Worm (Caenorhabditis elegans) whole organism, L4 larva: ENCODE data around the gene C18H9.5.

ENCODE experiments used
- F10B5.3 ChIP-seq: sonication (generic microtip); optimal IDR thresholded peaks from 2 replicates; lab custom pipeline; 2016; ENCODE audit warnings: mild to moderate bottlenecking, missing genetic modification characterization, missing compliant biosample characterization
- F26F4.8 ChIP-seq: fragments of 200-800 bp; sonication (Bioruptor generic); conservative IDR thresholded peaks from 2 replicates; pipeline ENCODE4 v1.3.6; 2022; ENCODE audit warnings: missing genetic modification characterization, missing compliant biosample characterization
- F37D6.2 ChIP-seq: sonication (generic microtip); optimal IDR thresholded peaks from 2 replicates; lab custom pipeline; 2016; ENCODE audit warnings: mild to moderate bottlenecking, missing genetic modification characterization, missing compliant biosample characterization
- F44E2.7 ChIP-seq: fragments of 200-800 bp; sonication (Bioruptor generic); IDR thresholded peaks from 2 replicates; pipeline ENCODE4 v2.1.2; 2022; ENCODE audit warnings: missing genetic modification characterization, missing compliant biosample characterization
- T20F7.1 ChIP-seq: fragments of 200-800 bp; sonication (Bioruptor generic); optimal IDR thresholded peaks from 2 replicates; lab custom pipeline; 2018; ENCODE audit warnings: mild to moderate bottlenecking, missing genetic modification characterization, missing compliant biosample characterization
- Y105C5A.15 ChIP-seq: fragments of 200-800 bp; sonication (Bioruptor generic); IDR thresholded peaks from 2 replicates; pipeline ENCODE4 v1.3.6; 2022; ENCODE audit warnings: missing genetic modification characterization, missing compliant biosample characterization
- Y48G9A.11 ChIP-seq: fragments of 200-800 bp; sonication (Bioruptor generic); IDR thresholded peaks from 2 replicates; pipeline ENCODE4 v1.3.6; 2022; ENCODE audit warnings: missing genetic modification reagents, missing genetic modification characterization, missing compliant biosample characterization
- Y5F2A.4 ChIP-seq: fragments of 200-800 bp; sonication (Bioruptor generic); optimal IDR thresholded peaks from 2 replicates; lab custom pipeline; 2018; ENCODE audit warnings: mild to moderate bottlenecking, missing genetic modification characterization, missing compliant biosample characterization
- Y75B8A.6 ChIP-seq: fragments of 200-800 bp; sonication (Bioruptor generic); IDR thresholded peaks from 2 replicates; pipeline ENCODE4 v1.3.6; 2022; ENCODE audit warnings: missing genetic modification reagents, missing genetic modification characterization, missing compliant biosample characterization
- ZK546.5 ChIP-seq, 2 experiments: sonication (generic microtip); optimal IDR thresholded peaks; 2 replicates each; lab custom pipeline; 2017; ENCODE audit warnings: missing biosample characterization in 2 of 2, missing genetic modification characterization in 2 of 2
- aha-1 ChIP-seq: fragments of 150-350 bp; peaks from one replicate; lab custom pipeline; 2014; ENCODE audit warnings: missing biosample characterization, missing genetic modification characterization
- ama-1 ChIP-seq: fragments of 150-350 bp; optimal IDR thresholded peaks from 2 replicates; lab custom pipeline; 2014; ENCODE audit warnings: inconsistent platforms, mixed read lengths
- attf-4 ChIP-seq: sonication (generic microtip); optimal IDR thresholded peaks from 3 replicates; lab custom pipeline; 2017; ENCODE audit warnings: missing biosample characterization, missing genetic modification characterization
- ceh-32 ChIP-seq: sonication (generic microtip); optimal IDR thresholded peaks from 2 replicates; lab custom pipeline; 2016; ENCODE audit warnings: mild to moderate bottlenecking, missing genetic modification characterization, missing compliant biosample characterization; ENCODE audit not compliant: poor library complexity
- ceh-44 ChIP-seq: fragments of 200-800 bp; sonication (Bioruptor generic); IDR thresholded peaks from 2 replicates; pipeline ENCODE4 v1.3.6; 2022; ENCODE audit warnings: missing genetic modification reagents, missing genetic modification characterization, missing compliant biosample characterization
- ceh-62 ChIP-seq: sonication (generic microtip); optimal IDR thresholded peaks from 2 replicates; lab custom pipeline; 2017; ENCODE audit warnings: missing biosample characterization, missing genetic modification characterization
- ceh-82 ChIP-seq: sonication (generic microtip); optimal IDR thresholded peaks from 2 replicates; lab custom pipeline; 2017; ENCODE audit warnings: missing biosample characterization, missing genetic modification characterization
- ces-1 ChIP-seq: fragments of 150-350 bp; sonication (generic microtip); optimal IDR thresholded peaks from 4 replicates; lab custom pipeline; 2014; ENCODE audit warnings: missing biosample characterization, missing genetic modification reagents, missing genetic modification characterization
- cey-2 ChIP-seq: sonication (generic microtip); optimal IDR thresholded peaks from 3 replicates; lab custom pipeline; 2017; ENCODE audit warnings: missing genetic modification characterization, mild to moderate bottlenecking, missing compliant biosample characterization, antibody characterized with exemption, borderline replicate concordance; ENCODE audit not compliant: insufficient read depth
- daf-19 ChIP-seq: fragments of 200-800 bp; sonication (Bioruptor generic); conservative IDR thresholded peaks from 2 replicates; pipeline ENCODE4 v1.3.6; 2022; ENCODE audit warnings: missing genetic modification characterization, missing compliant biosample characterization
- dmd-9 ChIP-seq: fragments of 200-800 bp; sonication (Bioruptor generic); IDR thresholded peaks from 2 replicates; pipeline ENCODE4 v1.3.6; 2022; ENCODE audit warnings: missing genetic modification reagents, missing genetic modification characterization, missing compliant biosample characterization
- dpl-1 ChIP-seq: fragments of 150-350 bp; optimal IDR thresholded peaks from 2 replicates; lab custom pipeline; 2014; ENCODE audit warnings: missing biosample characterization, missing genetic modification reagents, missing genetic modification characterization
- fkh-10 ChIP-seq: fragments of 150-350 bp; optimal IDR thresholded peaks from 2 replicates; lab custom pipeline; 2014; ENCODE audit warnings: missing biosample characterization, missing genetic modification reagents, missing genetic modification characterization
- fos-1 ChIP-seq: fragments of 150-350 bp; optimal IDR thresholded peaks from 2 replicates; lab custom pipeline; 2014; ENCODE audit warnings: missing biosample characterization, missing genetic modification characterization
- hif-1 ChIP-seq, 2 experiments: sonication (generic microtip); optimal IDR thresholded peaks; 2 replicates each; lab custom pipeline; 2016 to 2017; ENCODE audit warnings: missing compliant biosample characterization in 2 of 2, missing genetic modification characterization in 2 of 2, missing genetic modification reagents in 2 of 2, missing genotype in 2 of 2, mild to moderate bottlenecking in 1 of 2
- hlh-30 ChIP-seq: sonication (generic microtip); optimal IDR thresholded peaks from 2 replicates; lab custom pipeline; 2017; ENCODE audit warnings: antibody characterized with exemption, mild to moderate bottlenecking, missing genetic modification characterization, missing compliant biosample characterization; ENCODE audit not compliant: insufficient read depth
- lim-7 ChIP-seq: fragments of 200-800 bp; sonication (Bioruptor generic); IDR thresholded peaks from 2 replicates; pipeline ENCODE4 v1.3.6; 2022; ENCODE audit warnings: missing genetic modification characterization, missing compliant biosample characterization
- lin-1 ChIP-seq: fragments of 200-800 bp; sonication (Bioruptor generic); IDR thresholded peaks from 2 replicates; pipeline ENCODE4 v1.3.6; 2022; ENCODE audit warnings: missing genetic modification reagents, missing genetic modification characterization, missing compliant biosample characterization
- lin-15B ChIP-seq: fragments of 150-350 bp; sonication (generic microtip); optimal IDR thresholded peaks from 3 replicates; lab custom pipeline; 2014; ENCODE audit warnings: missing biosample characterization, missing genetic modification characterization
- lin-38 ChIP-seq: fragments of 200-800 bp; sonication (Bioruptor generic); IDR thresholded peaks from 2 replicates; pipeline ENCODE4 v1.3.6; 2022; ENCODE audit warnings: missing genetic modification reagents, missing genetic modification characterization, missing compliant biosample characterization
- madf-5 ChIP-seq, 2 experiments: fragments of 200-800 bp; sonication (Bioruptor generic); IDR thresholded peaks; 2 replicates each; pipeline ENCODE4 v1.3.6; 2022; ENCODE audit warnings: missing compliant biosample characterization in 2 of 2, missing genetic modification characterization in 2 of 2
- mdl-1 ChIP-seq, 2 experiments: fragments of 150-350 bp in 1 of 2; sonication (generic microtip) in 1 of 2; optimal IDR thresholded peaks; 2 replicates each; lab custom pipeline; 2014 to 2017; ENCODE audit warnings: missing biosample characterization in 2 of 2, missing genetic modification characterization in 2 of 2
- mep-1 ChIP-seq: fragments of 150-350 bp; sonication (generic microtip); optimal IDR thresholded peaks from 3 replicates; lab custom pipeline; 2014; ENCODE audit warnings: missing biosample characterization, missing genetic modification characterization
- mes-2 ChIP-seq: sonication (generic microtip); optimal IDR thresholded peaks from 2 replicates; lab custom pipeline; 2016; ENCODE audit warnings: missing genotype, mild to moderate bottlenecking, missing genetic modification characterization, missing compliant biosample characterization; ENCODE audit not compliant: poor library complexity, severe bottlenecking
- mxl-3 ChIP-seq: fragments of 200-800 bp; sonication (Bioruptor generic); optimal IDR thresholded peaks from 2 replicates; lab custom pipeline; 2018; ENCODE audit warnings: mild to moderate bottlenecking, missing genetic modification characterization, missing compliant biosample characterization
- nhr-111 ChIP-seq: fragments of 200-800 bp; sonication (Bioruptor generic); optimal IDR thresholded peaks from 2 replicates; lab custom pipeline; 2018; ENCODE audit warnings: mild to moderate bottlenecking, missing genetic modification characterization, missing compliant biosample characterization
- nhr-28 ChIP-seq: fragments of 150-350 bp; optimal IDR thresholded peaks from 2 replicates; lab custom pipeline; 2014; ENCODE audit warnings: missing biosample characterization, missing genetic modification characterization
- nhr-41 ChIP-seq: fragments of 200-800 bp; sonication (Bioruptor generic); IDR thresholded peaks from 2 replicates; pipeline ENCODE4 v1.3.6; 2022; ENCODE audit warnings: missing genetic modification reagents, missing genetic modification characterization, missing compliant biosample characterization
- nhr-42 ChIP-seq: fragments of 200-800 bp; sonication (Bioruptor generic); IDR thresholded peaks from 2 replicates; pipeline ENCODE4 v1.3.6; 2022; ENCODE audit warnings: missing genetic modification characterization, missing compliant biosample characterization
- nhr-76 ChIP-seq: fragments of 150-350 bp; optimal IDR thresholded peaks from 2 replicates; lab custom pipeline; 2014; ENCODE audit warnings: missing biosample characterization, missing genetic modification characterization
- php-3 ChIP-seq: fragments of 200-800 bp; sonication (Bioruptor generic); IDR thresholded peaks from 2 replicates; pipeline ENCODE4 v1.3.6; 2022; ENCODE audit warnings: missing genetic modification reagents, missing genetic modification characterization, missing compliant biosample characterization
- pqm-1 ChIP-seq: sonication (generic microtip); optimal IDR thresholded peaks from 2 replicates; lab custom pipeline; 2017; ENCODE audit warnings: missing biosample characterization, missing genetic modification characterization
- saeg-2 ChIP-seq: fragments of 200-800 bp; sonication (Bioruptor generic); IDR thresholded peaks from 2 replicates; pipeline ENCODE4 v1.3.6; 2022; ENCODE audit warnings: missing genetic modification reagents, missing genetic modification characterization, missing compliant biosample characterization
- snpc-1.2 ChIP-seq: fragments of 200-800 bp; sonication (Bioruptor generic); IDR thresholded peaks from 2 replicates; pipeline ENCODE4 v1.3.6; 2022; ENCODE audit warnings: missing genetic modification reagents, missing genetic modification characterization, missing compliant biosample characterization
- unc-39 ChIP-seq: sonication (generic microtip); optimal IDR thresholded peaks from 2 replicates; lab custom pipeline; 2017; ENCODE audit warnings: missing biosample characterization, missing genetic modification characterization
- unc-62 ChIP-seq, 3 experiments: fragments of 150-350 bp in 1 of 3; sonication (generic microtip); optimal IDR thresholded peaks in 2 of 3; peaks in 1 of 3; 1 replicate in 1 of 3; 2 replicates in 2 of 3; lab custom pipeline; 2014 to 2017; ENCODE audit warnings: missing biosample characterization in 3 of 3, missing genetic modification characterization in 3 of 3, missing genetic modification reagents in 3 of 3, missing genotype in 1 of 3
- vab-7 ChIP-seq: fragments of 200-800 bp; sonication (Bioruptor generic); IDR thresholded peaks from 2 replicates; pipeline ENCODE4 v1.3.6; 2022; ENCODE audit warnings: missing genetic modification reagents, missing genetic modification characterization, missing compliant biosample characterization
- ztf-11 ChIP-seq: fragments of 150-350 bp; optimal IDR thresholded peaks from 2 replicates; lab custom pipeline; 2014; ENCODE audit warnings: missing biosample characterization, missing genetic modification characterization
- ztf-7 ChIP-seq: fragments of 150-350 bp; optimal IDR thresholded peaks from 2 replicates; lab custom pipeline; 2014; ENCODE audit warnings: missing biosample characterization, missing genetic modification characterization

The C18H9.5 gene

DNA sequence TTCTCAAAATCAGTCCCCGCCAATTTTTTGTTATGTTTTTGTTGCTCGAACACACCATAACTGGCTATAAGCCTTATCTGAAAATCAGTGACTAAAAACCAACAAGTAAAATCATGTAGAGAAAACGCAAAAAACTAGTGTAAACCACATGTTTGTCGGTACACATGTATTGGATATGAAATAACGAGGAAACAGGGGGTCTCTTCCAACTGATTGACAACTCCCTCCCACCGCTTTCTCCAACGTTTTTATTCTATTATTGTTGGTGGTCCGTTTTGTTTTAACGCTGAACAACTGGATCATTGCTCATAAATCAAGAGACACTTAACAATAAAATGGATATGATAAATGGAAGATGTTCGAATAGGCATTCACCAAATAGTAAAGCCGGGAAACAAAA, 31.4 kb upstream of the C18H9.5 start:
- no peak for TF ChIP-seq ama-1 (lab: Kevin White, UChicago)
- TF ChIP-seq attf-4: no peak
- no peak for TF ChIP-seq Y5F2A.4 (GFP tag; lab: Kevin White, UChicago)
- no peak for TF ChIP-seq F26F4.8 (GFP tag; lab: Robert Waterston, UW)
- no peak for TF ChIP-seq ceh-32 (tag; lab: Kevin White, UChicago)
- TF ChIP-seq unc-62 (GFP tag; optimal IDR thresholded peaks at IDR 0.05 in 1 of 2; lab: Kevin White, UChicago): peak in 1 of 2 experiments; percentile 69
- TF ChIP-seq unc-62 (tag; optimal IDR thresholded peaks at IDR 0.05; lab: Kevin White, UChicago): no peak
- TF ChIP-seq nhr-42 (GFP tag; lab: Robert Waterston, UW): no peak
- TF ChIP-seq aha-1 (tag; lab: Kevin White, UChicago): no peak

DNA sequence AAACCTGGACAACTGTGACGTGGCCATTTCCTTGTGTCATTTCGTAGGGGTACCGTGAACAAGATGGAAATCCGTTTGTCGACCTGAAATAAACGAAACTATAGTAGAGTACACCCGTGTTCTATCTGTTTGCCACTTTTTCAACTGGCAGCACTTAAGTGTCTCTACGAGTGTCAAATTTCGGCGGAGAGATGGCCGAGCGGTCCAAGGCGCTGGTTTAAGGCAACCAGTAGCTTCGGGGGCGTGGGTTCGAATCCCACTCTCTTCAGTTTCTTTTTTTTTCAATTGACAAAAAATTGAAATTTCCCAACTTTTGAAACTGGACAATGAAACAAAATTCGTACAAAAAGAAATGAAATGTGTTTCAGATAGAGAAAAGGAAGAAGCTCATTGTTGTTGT, 26.2 kb upstream of the C18H9.5 start:
- 0 out of 4 replicates have a peak, but pooled peaks of 1 of the 2 experiments have one; percentile 58 for TF ChIP-seq madf-5 (GFP tag; IDR thresholded peaks at IDR 0.05; lab: Robert Waterston, UW)
- TF ChIP-seq ceh-44: 0 out of 2 replicates have a peak, but pooled peaks have one; percentile 23
- no peak for TF ChIP-seq Y5F2A.4 (GFP tag; lab: Kevin White, UChicago)
- no peak for TF ChIP-seq F44E2.7 (GFP tag; lab: Robert Waterston, UW)
- peak; percentile 50 for TF ChIP-seq mes-2 (tag; lab: Kevin White, UChicago)
- peak; percentile 72; the same call in 1 of the 2 replicates for TF ChIP-seq vab-7
- TF ChIP-seq F26F4.8 (GFP tag; lab: Robert Waterston, UW): no peak
- no peak for TF ChIP-seq mdl-1 (tag; optimal IDR thresholded peaks at IDR 0.05; lab: Kevin White, UChicago)
- peak; percentile 63; the same call in 1 of the 2 replicates for TF ChIP-seq nhr-41
- no peak for TF ChIP-seq Y75B8A.6
- no peak for TF ChIP-seq ZK546.5 (tag; optimal IDR thresholded peaks at IDR 0.05; lab: Kevin White, UChicago)
- no peak for TF ChIP-seq ztf-11 (tag; lab: Kevin White, UChicago)
- TF ChIP-seq snpc-1.2 (GFP tag; lab: Robert Waterston, UW): no peak
- no peak; the same call in 1 of the 2 replicates for TF ChIP-seq lim-7 (GFP tag; lab: Robert Waterston, UW)
- peak in 1 of 2 experiments; percentile 4 for TF ChIP-seq hif-1 (tag; optimal IDR thresholded peaks at IDR 0.05; lab: Kevin White, UChicago)
- no peak for TF ChIP-seq lin-15B (tag; lab: Kevin White, UChicago)
- no peak for TF ChIP-seq ceh-82
- no peak for TF ChIP-seq F37D6.2 (tag; lab: Kevin White, UChicago)
- peak; percentile 35 for TF ChIP-seq mep-1 (tag; lab: Kevin White, UChicago)
- TF ChIP-seq fos-1 (tag; lab: Kevin White, UChicago): no peak
- no peak for TF ChIP-seq nhr-76 (tag; lab: Kevin White, UChicago)
- TF ChIP-seq Y105C5A.15 (GFP tag; lab: Robert Waterston, UW): no peak
- no peak for TF ChIP-seq ztf-7 (tag; lab: Kevin White, UChicago)
- no peak for TF ChIP-seq Y48G9A.11 (GFP tag; lab: Robert Waterston, UW)
- peak; percentile 59; the same call in 1 of the 2 replicates for TF ChIP-seq dmd-9 (GFP tag; lab: Robert Waterston, UW)
- TF ChIP-seq T20F7.1 (GFP tag; lab: Kevin White, UChicago): no peak
- TF ChIP-seq fkh-10: no peak
- no peak for TF ChIP-seq nhr-111 (GFP tag; lab: Kevin White, UChicago)
- 0 out of 2 replicates have a peak, but pooled peaks have one; percentile 18 for TF ChIP-seq nhr-42 (GFP tag; lab: Robert Waterston, UW)
- peak; percentile 32 for TF ChIP-seq nhr-28 (tag; lab: Kevin White, UChicago)
- TF ChIP-seq unc-39 (tag; lab: Kevin White, UChicago): no peak
- peak; percentile 27 for TF ChIP-seq mxl-3 (GFP tag; lab: Kevin White, UChicago)
- no peak for TF ChIP-seq F10B5.3 (tag; lab: Kevin White, UChicago)
- TF ChIP-seq hlh-30 (tag; lab: Kevin White, UChicago): no peak
- no peak for TF ChIP-seq pqm-1
- 0 out of 2 replicates have a peak, but pooled peaks have one; percentile 36 for TF ChIP-seq saeg-2
- TF ChIP-seq cey-2 (tag; lab: Kevin White, UChicago): no peak
- no peak for TF ChIP-seq ces-1 (GFP tag; lab: Kevin White, UChicago)
- no peak for TF ChIP-seq dpl-1 (GFP tag; lab: Kevin White, UChicago)
- no peak for TF ChIP-seq daf-19 (GFP tag; lab: Robert Waterston, UW)
- no peak for TF ChIP-seq ceh-62 (tag; lab: Kevin White, UChicago)
- TF ChIP-seq lin-1: no peak
- no peak for TF ChIP-seq php-3 (GFP tag; lab: Robert Waterston, UW)
- TF ChIP-seq lin-38 (GFP tag; lab: Robert Waterston, UW): no peak; the same call in 1 of the 2 replicates
